Worm (Caenorhabditis elegans): ENCODE data around the gene B0280.2.

DNA sequence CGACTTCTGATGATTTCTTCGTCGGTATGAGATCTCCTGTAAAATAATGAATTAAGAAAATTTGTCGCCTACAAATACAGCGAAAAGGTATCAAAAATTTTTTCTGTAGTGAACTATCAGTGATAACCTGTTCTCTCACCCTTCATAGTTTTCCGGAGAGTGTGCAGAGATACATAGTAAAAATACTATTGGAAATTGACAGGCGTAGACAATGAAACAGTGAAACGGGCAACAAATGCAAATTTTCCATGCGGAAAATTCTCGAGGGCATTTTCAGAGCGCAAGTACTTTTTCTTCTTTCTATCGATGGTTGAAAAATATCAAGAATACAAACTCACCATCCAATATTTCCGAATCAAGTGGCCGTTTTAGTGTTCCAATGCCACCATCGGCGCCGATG lies 37.3 kb upstream of the B0280.2 start:
- TF ChIP-seq ztf-29 (GFP tag; IDR thresholded peaks at IDR 0.05) (no peak), med-1 (GFP tag; optimal IDR thresholded peaks at IDR 0.05; ENCODE audit: insufficient read depth) (no peak), cog-1 (tag; optimal IDR thresholded peaks at IDR 0.05) (no peak), T22C8.4 (GFP tag; IDR thresholded peaks at IDR 0.05) (no peak), ref-1 (GFP tag; conservative IDR thresholded peaks at IDR 0.05) (no peak)

All from whole organism, midembryonic.